Fruit fly (Drosophila melanogaster) whole organism, prepupa: Measurements from ENCODE around the gene CG8679.

ENCODE experiments used
- CG10631 ChIP-seq: fragments of 200-800 bp; sonication (Bioruptor generic); optimal IDR thresholded peaks from 2 replicates; lab custom pipeline; 2016; ENCODE audit warnings: missing biosample characterization, missing genetic modification characterization
- CG10669 ChIP-seq: fragments of 200-800 bp; sonication (Bioruptor generic); optimal IDR thresholded peaks from 3 replicates; lab custom pipeline; 2018; ENCODE audit warnings: missing biosample characterization, mild to moderate bottlenecking, missing genetic modification characterization, moderate library complexity
- CG11902 ChIP-seq: fragments of 200-800 bp; sonication (Bioruptor generic); optimal IDR thresholded peaks from 3 replicates; lab custom pipeline; 2016; ENCODE audit warnings: missing biosample characterization, missing genetic modification characterization
- CG1621 ChIP-seq: fragments of 200-800 bp; sonication (Bioruptor generic); optimal IDR thresholded peaks from 3 replicates; lab custom pipeline; 2018; ENCODE audit warnings: missing biosample characterization, mild to moderate bottlenecking, missing genetic modification characterization
- CG16779 ChIP-seq: fragments of 200-800 bp; sonication (Bioruptor generic); optimal IDR thresholded peaks from 3 replicates; lab custom pipeline; 2017; ENCODE audit warnings: missing biosample characterization, mild to moderate bottlenecking, missing genetic modification characterization
- CG31627 ChIP-seq: fragments of 200-800 bp; sonication (Bioruptor generic); optimal IDR thresholded peaks from 3 replicates; lab custom pipeline; 2016; ENCODE audit warnings: missing biosample characterization, missing genetic modification characterization
- CG32006 ChIP-seq: fragments of 200-800 bp; sonication (Bioruptor generic); optimal IDR thresholded peaks from 3 replicates; lab custom pipeline; 2017; ENCODE audit warnings: missing biosample characterization, mild to moderate bottlenecking, missing genetic modification characterization
- CG34406 ChIP-seq: fragments of 200-800 bp; sonication (Bioruptor generic); optimal IDR thresholded peaks from 3 replicates; lab custom pipeline; 2016; ENCODE audit warnings: missing biosample characterization, missing genetic modification characterization
- CG3919 ChIP-seq: fragments of 200-800 bp; sonication (Bioruptor generic); optimal IDR thresholded peaks from 3 replicates; lab custom pipeline; 2016; ENCODE audit warnings: missing biosample characterization, missing genetic modification characterization
- CG6792 ChIP-seq: fragments of 200-800 bp; sonication (Bioruptor generic); optimal IDR thresholded peaks from 3 replicates; lab custom pipeline; 2016; ENCODE audit warnings: missing biosample characterization, missing genetic modification characterization
- CG7368 ChIP-seq: fragments of 200-800 bp; sonication (Bioruptor generic); optimal IDR thresholded peaks from 3 replicates; lab custom pipeline; 2016; ENCODE audit warnings: missing biosample characterization, missing genetic modification characterization
- CG8319 ChIP-seq: fragments of 200-800 bp; sonication (Bioruptor generic); optimal IDR thresholded peaks from 3 replicates; lab custom pipeline; 2016; ENCODE audit warnings: missing biosample characterization, missing genetic modification characterization
- CG8632 ChIP-seq: fragments of 200-800 bp; sonication (Bioruptor generic); optimal IDR thresholded peaks from 3 replicates; lab custom pipeline; 2016; ENCODE audit warnings: missing biosample characterization, missing genetic modification characterization
- CG9139 ChIP-seq: fragments of 200-800 bp; sonication (Bioruptor generic); optimal IDR thresholded peaks from 3 replicates; lab custom pipeline; 2017; ENCODE audit warnings: missing biosample characterization, mild to moderate bottlenecking, missing genetic modification characterization
- Eip75B ChIP-seq: fragments of 200-800 bp; sonication (Bioruptor generic); optimal IDR thresholded peaks from 3 replicates; lab custom pipeline; 2016; ENCODE audit warnings: missing biosample characterization, missing genetic modification characterization
- Ets21C ChIP-seq: fragments of 200-800 bp; sonication (Bioruptor generic); optimal IDR thresholded peaks from 3 replicates; lab custom pipeline; 2016; ENCODE audit warnings: missing biosample characterization, missing genetic modification characterization
- Gug ChIP-seq: fragments of 200-800 bp; sonication (Bioruptor generic); IDR thresholded peaks from 2 replicates; pipeline ENCODE4 v1.3.6; 2022; ENCODE audit warnings: missing biosample characterization, missing genetic modification characterization
- Hr38 ChIP-seq: sonication (Bioruptor generic); optimal IDR thresholded peaks from 2 replicates; lab custom pipeline; 2016; ENCODE audit warnings: missing biosample characterization, missing genetic modification characterization
- Hr4 ChIP-seq: fragments of 200-800 bp; sonication (Bioruptor generic); optimal IDR thresholded peaks from 3 replicates; lab custom pipeline; 2016; ENCODE audit warnings: missing biosample characterization, missing genetic modification characterization
- OdsH ChIP-seq: fragments of 200-800 bp; sonication (Bioruptor generic); optimal IDR thresholded peaks from 3 replicates; lab custom pipeline; 2016; ENCODE audit warnings: missing biosample characterization, missing genetic modification characterization
- Sox102F ChIP-seq: fragments of 200-800 bp; sonication (Bioruptor generic); optimal IDR thresholded peaks from 2 replicates; lab custom pipeline; 2016; ENCODE audit warnings: missing biosample characterization, mild to moderate bottlenecking, missing genetic modification characterization
- Sox14 ChIP-seq: fragments of 200-800 bp; sonication (Bioruptor generic); optimal IDR thresholded peaks from 3 replicates; lab custom pipeline; 2016; ENCODE audit warnings: missing biosample characterization, missing genetic modification characterization
- achi ChIP-seq: fragments of 200-800 bp; sonication (Bioruptor generic); optimal IDR thresholded peaks from 3 replicates; lab custom pipeline; 2016; ENCODE audit warnings: missing biosample characterization, missing genetic modification characterization
- cyc ChIP-seq: fragments of 200-800 bp; sonication (Bioruptor generic); optimal IDR thresholded peaks from 3 replicates; lab custom pipeline; 2016; ENCODE audit warnings: missing biosample characterization, missing genetic modification characterization
- dsx ChIP-seq: fragments of 200-800 bp; optimal IDR thresholded peaks from 3 replicates; lab custom pipeline; 2019; ENCODE audit warnings: missing biosample characterization, mild to moderate bottlenecking, missing genetic modification characterization, moderate library complexity; ENCODE audit not compliant: poor library complexity, severe bottlenecking
- eg ChIP-seq: fragments of 200-800 bp; sonication (Bioruptor generic); IDR thresholded peaks from 3 replicates; pipeline ENCODE4 v1.3.6; 2022; ENCODE audit warnings: missing biosample characterization, missing genetic modification characterization
- esn ChIP-seq: fragments of 200-800 bp; sonication (Bioruptor generic); optimal IDR thresholded peaks from 2 replicates; lab custom pipeline; 2016; ENCODE audit warnings: missing biosample characterization, mild to moderate bottlenecking, missing genetic modification characterization, moderate library complexity
- fd85E ChIP-seq: fragments of 200-800 bp; sonication (Bioruptor generic); optimal IDR thresholded peaks from 3 replicates; lab custom pipeline; 2016; ENCODE audit warnings: missing biosample characterization, missing genetic modification characterization
- fkh ChIP-seq: fragments of 200-800 bp; sonication (Bioruptor generic); optimal IDR thresholded peaks from 3 replicates; lab custom pipeline; 2017; ENCODE audit warnings: missing biosample characterization, mild to moderate bottlenecking, missing genetic modification characterization, moderate library complexity
- lz ChIP-seq: fragments of 200-800 bp; sonication (Bioruptor generic); optimal IDR thresholded peaks from 3 replicates; lab custom pipeline; 2016; ENCODE audit warnings: missing biosample characterization, missing genetic modification characterization
- net ChIP-seq: fragments of 200-800 bp; sonication (Bioruptor generic); optimal IDR thresholded peaks from 3 replicates; lab custom pipeline; 2016; ENCODE audit warnings: missing biosample characterization, missing genetic modification characterization
- spab ChIP-seq: fragments of 200-800 bp; sonication (Bioruptor generic); optimal IDR thresholded peaks from 2 replicates; lab custom pipeline; 2017; ENCODE audit warnings: missing biosample characterization, mild to moderate bottlenecking, missing genetic modification characterization, missing genetic modification reagents
- ss ChIP-seq, 2 experiments: fragments of 200-800 bp; sonication (Bioruptor generic); optimal IDR thresholded peaks; 2 replicates in 1 of 2; 3 replicates in 1 of 2; lab custom pipeline; 2017 to 2018; ENCODE audit warnings: mild to moderate bottlenecking in 2 of 2, missing biosample characterization in 2 of 2, missing genetic modification characterization in 2 of 2, moderate library complexity in 1 of 2
- topi ChIP-seq: fragments of 200-800 bp; sonication (Bioruptor generic); optimal IDR thresholded peaks from 3 replicates; lab custom pipeline; 2016; ENCODE audit warnings: missing biosample characterization, missing genetic modification characterization
- vri ChIP-seq: fragments of 200-800 bp; sonication (Bioruptor generic); optimal IDR thresholded peaks from 3 replicates; lab custom pipeline; 2016; ENCODE audit warnings: missing biosample characterization, mild to moderate bottlenecking, missing genetic modification characterization

The CG8679 gene

dm6 chr2L:21168295-21169159, 49.8 kb downstream of the CG8679 start, which contains the start of the genes mAcon1, CG43345 and CG43346 (continued):
- TF ChIP-seq CG9139 (GFP tag; lab: Kevin White, UChicago) (peak; percentile 65), CG8632 (GFP tag; lab: Kevin White, UChicago) (peak; percentile 66), OdsH (GFP tag; lab: Kevin White, UChicago) (peak; percentile 84), CG10669 (GFP tag; lab: Kevin White, UChicago) (no peak), Gug (GFP tag; lab: Robert Waterston, UW) (peak; percentile 73), CG1621 (peak; percentile 64), CG31627 (peak; percentile 94), Hr4 (no peak), spab (GFP tag; lab: Kevin White, UChicago) (no peak), fd85E (GFP tag; lab: Kevin White, UChicago) (peak; percentile 47), lz (GFP tag; lab: Kevin White, UChicago) (peak; percentile 90), CG8319 (peak; percentile 76), CG3919 (GFP tag; lab: Kevin White, UChicago) (no peak), cyc (GFP tag; lab: Kevin White, UChicago) (peak; percentile 87), vri (GFP tag; lab: Kevin White, UChicago) (peak; percentile 80), dsx (no peak), esn (GFP tag; lab: Kevin White, UChicago) (peak; percentile 89), Ets21C (no peak), CG34406 (peak; percentile 72), Eip75B (GFP tag; lab: Kevin White, UChicago) (peak; percentile 83), net (GFP tag; lab: Kevin White, UChicago) (no peak), CG16779 (tag; lab: Kevin White, UChicago) (no peak), achi (GFP tag; lab: Kevin White, UChicago) (no peak), CG7368 (GFP tag; lab: Kevin White, UChicago) (no peak), CG6792 (GFP tag; lab: Kevin White, UChicago) (peak; percentile 79), topi (GFP tag; lab: Kevin White, UChicago) (peak; percentile 87), CG10631 (GFP tag; lab: Kevin White, UChicago) (peak; percentile 80), CG32006 (GFP tag; lab: Kevin White, UChicago) (no peak), eg (no peak), fkh (peak; percentile 89)

- TF ChIP-seq ss (GFP tag; optimal IDR thresholded peaks at IDR 0.05; lab: Kevin White, UChicago), result no peak
- TF ChIP-seq Sox14, result peak; percentile 12
- peak; percentile 67 for TF ChIP-seq vri (GFP tag; lab: Kevin White, UChicago)
- no peak for TF ChIP-seq fkh
- TF ChIP-seq CG1621, result peak; percentile 4
- no peak for TF ChIP-seq net (GFP tag; lab: Kevin White, UChicago)
- no peak for TF ChIP-seq Ets21C
- peak; percentile 30 for TF ChIP-seq esn (GFP tag; lab: Kevin White, UChicago)
- no peak for TF ChIP-seq Hr38 (GFP tag; lab: Kevin White, UChicago)
- TF ChIP-seq cyc (GFP tag; lab: Kevin White, UChicago), result peak; percentile 10
- no peak for TF ChIP-seq Sox102F (GFP tag; lab: Kevin White, UChicago)
- no peak for TF ChIP-seq CG11902 (GFP tag; lab: Kevin White, UChicago)
- peak; percentile 57 for TF ChIP-seq achi (GFP tag; lab: Kevin White, UChicago)
These were observed 51.9 kb downstream of the CG8679 start for dm6 chr2L:21166422-21166821.
